Worm (Caenorhabditis elegans): ENCODE measurements around the gene cyk-3.

ce11 chrIII:6067557-6067956 is 47.6 kb downstream of the cyk-3 start, which contains the start of gene mapk-15:
- no peak for TF ChIP-seq ceh-36 (tag; optimal IDR thresholded peaks at IDR 0.05)
- no peak for TF ChIP-seq B0310.2 (tag; optimal IDR thresholded peaks at IDR 0.05)
- no peak for TF ChIP-seq ama-1 (optimal IDR thresholded peaks at IDR 0.05)
- no peak for TF ChIP-seq hmg-4 (GFP tag; optimal IDR thresholded peaks at IDR 0.05)
- TF ChIP-seq hnd-1 (tag; optimal IDR thresholded peaks at IDR 0.05) = no peak
- no peak for TF ChIP-seq F13C5.2 (tag; optimal IDR thresholded peaks at IDR 0.05)
- no peak for TF ChIP-seq tbx-11 (GFP tag; IDR thresholded peaks at IDR 0.05)

All from whole organism, early embryonic.